Worm (Caenorhabditis elegans) whole organism, L4 larva: ENCODE data around the gene F10E9.3.

Source experiments
- D1046.2 ChIP-seq: fragments of 200-800 bp; sonication (Bioruptor generic); IDR thresholded peaks from 2 replicates; pipeline ENCODE4 v1.3.6; 2022; ENCODE audit warnings: missing genetic modification characterization, missing compliant biosample characterization
- F10B5.3 ChIP-seq: sonication (generic microtip); optimal IDR thresholded peaks from 2 replicates; lab custom pipeline; 2016; ENCODE audit warnings: mild to moderate bottlenecking, missing genetic modification characterization, missing compliant biosample characterization
- F26F4.8 ChIP-seq: fragments of 200-800 bp; sonication (Bioruptor generic); conservative IDR thresholded peaks from 2 replicates; pipeline ENCODE4 v1.3.6; 2022; ENCODE audit warnings: missing genetic modification characterization, missing compliant biosample characterization
- F37D6.2 ChIP-seq: sonication (generic microtip); optimal IDR thresholded peaks from 2 replicates; lab custom pipeline; 2016; ENCODE audit warnings: mild to moderate bottlenecking, missing genetic modification characterization, missing compliant biosample characterization
- F44E2.7 ChIP-seq: fragments of 200-800 bp; sonication (Bioruptor generic); IDR thresholded peaks from 2 replicates; pipeline ENCODE4 v2.1.2; 2022; ENCODE audit warnings: missing genetic modification characterization, missing compliant biosample characterization
- F49E8.2 ChIP-seq: sonication (generic microtip); optimal IDR thresholded peaks from 2 replicates; lab custom pipeline; 2016; ENCODE audit warnings: missing compliant biosample characterization, mild to moderate bottlenecking, missing genetic modification characterization, borderline replicate concordance
- Y105C5A.15 ChIP-seq: fragments of 200-800 bp; sonication (Bioruptor generic); IDR thresholded peaks from 2 replicates; pipeline ENCODE4 v1.3.6; 2022; ENCODE audit warnings: missing genetic modification characterization, missing compliant biosample characterization
- ZK337.2 ChIP-seq: fragments of 200-800 bp; sonication (Bioruptor generic); IDR thresholded peaks from 2 replicates; pipeline ENCODE4 v1.3.6; 2022; ENCODE audit warnings: missing genetic modification reagents, missing genetic modification characterization, missing compliant biosample characterization
- ZK546.5 ChIP-seq, 2 experiments: sonication (generic microtip); optimal IDR thresholded peaks; 2 replicates each; lab custom pipeline; 2017; ENCODE audit warnings: missing biosample characterization in 2 of 2, missing genetic modification characterization in 2 of 2
- aha-1 ChIP-seq: fragments of 150-350 bp; peaks from one replicate; lab custom pipeline; 2014; ENCODE audit warnings: missing biosample characterization, missing genetic modification characterization
- ama-1 ChIP-seq: fragments of 150-350 bp; optimal IDR thresholded peaks from 2 replicates; lab custom pipeline; 2014; ENCODE audit warnings: inconsistent platforms, mixed read lengths
- attf-4 ChIP-seq: sonication (generic microtip); optimal IDR thresholded peaks from 3 replicates; lab custom pipeline; 2017; ENCODE audit warnings: missing biosample characterization, missing genetic modification characterization
- ceh-28 ChIP-seq: fragments of 150-350 bp; optimal IDR thresholded peaks from 2 replicates; lab custom pipeline; 2014; ENCODE audit warnings: missing biosample characterization, missing genetic modification reagents, missing genetic modification characterization
- ceh-44 ChIP-seq: fragments of 200-800 bp; sonication (Bioruptor generic); IDR thresholded peaks from 2 replicates; pipeline ENCODE4 v1.3.6; 2022; ENCODE audit warnings: missing genetic modification reagents, missing genetic modification characterization, missing compliant biosample characterization
- ceh-82 ChIP-seq: sonication (generic microtip); optimal IDR thresholded peaks from 2 replicates; lab custom pipeline; 2017; ENCODE audit warnings: missing biosample characterization, missing genetic modification characterization
- daf-12 ChIP-seq: fragments of 150-350 bp; optimal IDR thresholded peaks from 2 replicates; lab custom pipeline; 2014; ENCODE audit warnings: missing biosample characterization, missing genetic modification reagents, missing genetic modification characterization
- daf-16 ChIP-seq, 3 experiments: sonication (generic microtip); optimal IDR thresholded peaks; 2 replicates each; lab custom pipeline; 2016 to 2017; ENCODE audit warnings: missing genetic modification characterization in 3 of 3, missing genetic modification reagents in 3 of 3, mild to moderate bottlenecking in 2 of 3, missing compliant biosample characterization in 2 of 3, missing biosample characterization in 1 of 3, moderate library complexity in 1 of 3
- daf-19 ChIP-seq: fragments of 200-800 bp; sonication (Bioruptor generic); conservative IDR thresholded peaks from 2 replicates; pipeline ENCODE4 v1.3.6; 2022; ENCODE audit warnings: missing genetic modification characterization, missing compliant biosample characterization
- daf-8 ChIP-seq: fragments of 200-800 bp; sonication (Bioruptor generic); IDR thresholded peaks from 2 replicates; pipeline ENCODE4 v1.3.6; 2022; ENCODE audit warnings: missing genetic modification characterization, missing compliant biosample characterization
- dmd-6 ChIP-seq: fragments of 200-800 bp; sonication (Bioruptor generic); IDR thresholded peaks from 2 replicates; pipeline ENCODE4 v1.3.6; 2022; ENCODE audit warnings: missing genetic modification reagents, missing genetic modification characterization, missing compliant biosample characterization
- dmd-9 ChIP-seq: fragments of 200-800 bp; sonication (Bioruptor generic); IDR thresholded peaks from 2 replicates; pipeline ENCODE4 v1.3.6; 2022; ENCODE audit warnings: missing genetic modification reagents, missing genetic modification characterization, missing compliant biosample characterization
- dve-1 ChIP-seq: sonication (generic microtip); optimal IDR thresholded peaks from 2 replicates; lab custom pipeline; 2017; ENCODE audit warnings: antibody characterized with exemption, mild to moderate bottlenecking, missing genetic modification characterization, missing compliant biosample characterization; ENCODE audit not compliant: insufficient read depth
- fkh-10 ChIP-seq: fragments of 150-350 bp; optimal IDR thresholded peaks from 2 replicates; lab custom pipeline; 2014; ENCODE audit warnings: missing biosample characterization, missing genetic modification reagents, missing genetic modification characterization
- gei-8 ChIP-seq: fragments of 200-800 bp; sonication (Bioruptor generic); optimal IDR thresholded peaks from 2 replicates; lab custom pipeline; 2018; ENCODE audit warnings: mild to moderate bottlenecking, missing genetic modification characterization, missing compliant biosample characterization
- hif-1 ChIP-seq, 2 experiments: sonication (generic microtip); optimal IDR thresholded peaks; 2 replicates each; lab custom pipeline; 2016 to 2017; ENCODE audit warnings: missing compliant biosample characterization in 2 of 2, missing genetic modification characterization in 2 of 2, missing genetic modification reagents in 2 of 2, missing genotype in 2 of 2, mild to moderate bottlenecking in 1 of 2
- hmg-1.1 ChIP-seq: fragments of 200-800 bp; sonication (Bioruptor generic); IDR thresholded peaks from 2 replicates; pipeline ENCODE4 v1.3.6; 2022; ENCODE audit warnings: missing genetic modification reagents, missing genetic modification characterization, missing compliant biosample characterization
- jun-1 ChIP-seq: fragments of 150-350 bp; optimal IDR thresholded peaks from 2 replicates; lab custom pipeline; 2014; ENCODE audit warnings: missing biosample characterization, missing genetic modification reagents, missing genetic modification characterization
- lim-7 ChIP-seq: fragments of 200-800 bp; sonication (Bioruptor generic); IDR thresholded peaks from 2 replicates; pipeline ENCODE4 v1.3.6; 2022; ENCODE audit warnings: missing genetic modification characterization, missing compliant biosample characterization
- lin-1 ChIP-seq: fragments of 200-800 bp; sonication (Bioruptor generic); IDR thresholded peaks from 2 replicates; pipeline ENCODE4 v1.3.6; 2022; ENCODE audit warnings: missing genetic modification reagents, missing genetic modification characterization, missing compliant biosample characterization
- lin-29 ChIP-seq: fragments of 200-800 bp; sonication (Bioruptor generic); IDR thresholded peaks from 2 replicates; pipeline ENCODE4 v1.3.6; 2022; ENCODE audit warnings: missing genetic modification reagents, missing genetic modification characterization, missing compliant biosample characterization
- lin-38 ChIP-seq: fragments of 200-800 bp; sonication (Bioruptor generic); IDR thresholded peaks from 2 replicates; pipeline ENCODE4 v1.3.6; 2022; ENCODE audit warnings: missing genetic modification reagents, missing genetic modification characterization, missing compliant biosample characterization
- lin-39 ChIP-seq: fragments of 150-350 bp; optimal IDR thresholded peaks from 2 replicates; lab custom pipeline; 2014; ENCODE audit warnings: missing biosample characterization, missing genetic modification reagents, missing genetic modification characterization
- madf-9 ChIP-seq: fragments of 200-800 bp; sonication (Bioruptor generic); conservative IDR thresholded peaks from 2 replicates; pipeline ENCODE4 v1.3.6; 2022; ENCODE audit warnings: missing genetic modification reagents, missing genetic modification characterization, missing compliant biosample characterization
- mes-2 ChIP-seq: sonication (generic microtip); optimal IDR thresholded peaks from 2 replicates; lab custom pipeline; 2016; ENCODE audit warnings: missing genotype, mild to moderate bottlenecking, missing genetic modification characterization, missing compliant biosample characterization; ENCODE audit not compliant: poor library complexity, severe bottlenecking
- mxl-3 ChIP-seq: fragments of 200-800 bp; sonication (Bioruptor generic); optimal IDR thresholded peaks from 2 replicates; lab custom pipeline; 2018; ENCODE audit warnings: mild to moderate bottlenecking, missing genetic modification characterization, missing compliant biosample characterization
- nhr-11 ChIP-seq: fragments of 150-350 bp; optimal IDR thresholded peaks from 2 replicates; lab custom pipeline; 2014; ENCODE audit warnings: missing biosample characterization, missing genetic modification characterization
- nhr-111 ChIP-seq: fragments of 200-800 bp; sonication (Bioruptor generic); optimal IDR thresholded peaks from 2 replicates; lab custom pipeline; 2018; ENCODE audit warnings: mild to moderate bottlenecking, missing genetic modification characterization, missing compliant biosample characterization
- nhr-41 ChIP-seq: fragments of 200-800 bp; sonication (Bioruptor generic); IDR thresholded peaks from 2 replicates; pipeline ENCODE4 v1.3.6; 2022; ENCODE audit warnings: missing genetic modification reagents, missing genetic modification characterization, missing compliant biosample characterization
- nhr-6 ChIP-seq: fragments of 150-350 bp; optimal IDR thresholded peaks from 2 replicates; lab custom pipeline; 2014; ENCODE audit warnings: missing biosample characterization, missing genetic modification characterization
- pha-4 ChIP-seq, 2 experiments: fragments of 150-350 bp in 1 of 2; fragments of 200-800 bp in 1 of 2; sonication (Bioruptor generic) in 1 of 2; IDR thresholded peaks in 1 of 2; optimal IDR thresholded peaks in 1 of 2; 2 replicates each; pipeline versions ENCODE4 v1.3.6 to Lab custom; 2014 to 2022; ENCODE audit warnings: missing genetic modification characterization in 2 of 2, missing genetic modification reagents in 2 of 2, missing biosample characterization in 1 of 2, missing compliant biosample characterization in 1 of 2
- pqm-1 ChIP-seq: sonication (generic microtip); optimal IDR thresholded peaks from 2 replicates; lab custom pipeline; 2017; ENCODE audit warnings: missing biosample characterization, missing genetic modification characterization
- saeg-2 ChIP-seq: fragments of 200-800 bp; sonication (Bioruptor generic); IDR thresholded peaks from 2 replicates; pipeline ENCODE4 v1.3.6; 2022; ENCODE audit warnings: missing genetic modification reagents, missing genetic modification characterization, missing compliant biosample characterization
- sdz-12 ChIP-seq: fragments of 200-800 bp; sonication (Bioruptor generic); optimal IDR thresholded peaks from 2 replicates; lab custom pipeline; 2018; ENCODE audit warnings: mild to moderate bottlenecking, missing genetic modification characterization, missing compliant biosample characterization
- spr-1 ChIP-seq: sonication (generic microtip); optimal IDR thresholded peaks from 2 replicates; lab custom pipeline; 2016; ENCODE audit warnings: mild to moderate bottlenecking, missing genetic modification characterization, missing compliant biosample characterization
- unc-130 ChIP-seq: sonication (generic microtip); optimal IDR thresholded peaks from 2 replicates; lab custom pipeline; 2016; ENCODE audit warnings: missing genetic modification reagents, missing genetic modification characterization, missing compliant biosample characterization
- unc-39 ChIP-seq: sonication (generic microtip); optimal IDR thresholded peaks from 2 replicates; lab custom pipeline; 2017; ENCODE audit warnings: missing biosample characterization, missing genetic modification characterization
- unc-62 ChIP-seq, 3 experiments: fragments of 150-350 bp in 1 of 3; sonication (generic microtip); optimal IDR thresholded peaks in 2 of 3; peaks in 1 of 3; 1 replicate in 1 of 3; 2 replicates in 2 of 3; lab custom pipeline; 2014 to 2017; ENCODE audit warnings: missing biosample characterization in 3 of 3, missing genetic modification characterization in 3 of 3, missing genetic modification reagents in 3 of 3, missing genotype in 1 of 3
- zag-1 ChIP-seq: fragments of 150-350 bp; optimal IDR thresholded peaks from 2 replicates; lab custom pipeline; 2014; ENCODE audit warnings: missing biosample characterization, missing genetic modification characterization
- zfp-2 ChIP-seq: sonication (generic microtip); optimal IDR thresholded peaks from 2 replicates; lab custom pipeline; 2016; ENCODE audit warnings: mild to moderate bottlenecking, missing genetic modification characterization, missing compliant biosample characterization
- zip-11 ChIP-seq: fragments of 200-800 bp; sonication (Bioruptor generic); IDR thresholded peaks from 2 replicates; pipeline ENCODE4 v1.3.6; 2022; ENCODE audit warnings: missing genetic modification characterization, missing compliant biosample characterization

The F10E9.3 gene

DNA sequence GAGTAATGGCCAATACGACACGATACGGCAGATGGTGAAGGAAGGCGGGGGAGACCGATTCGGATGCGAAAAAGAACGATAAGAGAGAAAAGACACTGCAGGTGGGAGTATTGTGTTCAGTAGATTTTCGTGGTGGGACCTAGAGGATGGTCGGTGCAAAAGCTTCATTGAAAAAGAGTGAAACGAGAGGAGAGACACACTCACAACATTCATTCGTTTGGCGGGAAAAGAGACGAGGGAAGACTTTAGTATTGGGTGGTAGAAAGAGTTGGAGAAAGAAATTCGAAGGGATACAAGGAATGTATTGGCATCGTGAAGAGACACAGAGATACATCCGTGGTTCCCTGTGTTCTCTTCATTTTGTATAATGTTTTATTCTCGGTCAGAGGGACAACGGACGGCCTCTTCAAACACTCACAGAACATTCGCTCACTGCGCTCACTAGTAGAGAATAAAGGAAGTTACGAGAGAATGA lies 45.6 kb downstream of the F10E9.3 start (continued):
- no peak for TF ChIP-seq nhr-41 (GFP tag; lab: Robert Waterston, UW)
- TF ChIP-seq gei-8 (GFP tag; lab: Kevin White, UChicago), result no peak
- peak; percentile 83 for TF ChIP-seq dve-1 (tag; lab: Kevin White, UChicago)
- peak; percentile 49; the same call in 1 of the 2 replicates for TF ChIP-seq lim-7 (GFP tag; lab: Robert Waterston, UW)
- TF ChIP-seq pha-4 (GFP tag; IDR thresholded peaks at IDR 0.05; lab: Robert Waterston, UW), result no peak
- TF ChIP-seq pha-4 (tag; optimal IDR thresholded peaks at IDR 0.05; lab: Kevin White, UChicago), result peak; percentile 43
- no peak for TF ChIP-seq F10B5.3
- no peak for TF ChIP-seq daf-12 (tag; lab: Kevin White, UChicago)
- TF ChIP-seq F37D6.2, result peak; percentile 50
- TF ChIP-seq zag-1 (tag; lab: Kevin White, UChicago), result no peak
- TF ChIP-seq dmd-6 (GFP tag; lab: Robert Waterston, UW), result peak; percentile 53; the same call in 1 of the 2 replicates
- TF ChIP-seq zfp-2 (tag; lab: Kevin White, UChicago), result no peak
- TF ChIP-seq F26F4.8 (GFP tag; lab: Robert Waterston, UW), result no peak
- peak; percentile 71 for TF ChIP-seq mxl-3 (GFP tag; lab: Kevin White, UChicago)
- no peak for TF ChIP-seq daf-19 (GFP tag; lab: Robert Waterston, UW)
- TF ChIP-seq F44E2.7 (GFP tag; lab: Robert Waterston, UW), result no peak
- TF ChIP-seq aha-1 (tag; lab: Kevin White, UChicago), result peak; percentile 86
- no peak for TF ChIP-seq attf-4 (tag; lab: Kevin White, UChicago)
- no peak for TF ChIP-seq lin-39 (tag; lab: Kevin White, UChicago)
- no peak for TF ChIP-seq zip-11
- TF ChIP-seq daf-8 (GFP tag; lab: Robert Waterston, UW), result no peak
- TF ChIP-seq saeg-2 (GFP tag; lab: Robert Waterston, UW), result no peak
- TF ChIP-seq dmd-9 (GFP tag; lab: Robert Waterston, UW), result no peak
- TF ChIP-seq ama-1 (lab: Kevin White, UChicago), result peak; percentile 43
- no peak for TF ChIP-seq unc-130 (GFP tag; lab: Kevin White, UChicago)
- no peak for TF ChIP-seq ZK337.2 (GFP tag; lab: Robert Waterston, UW)
- peak in 1 of 2 experiments; percentile 49 for TF ChIP-seq hif-1 (tag; optimal IDR thresholded peaks at IDR 0.05; lab: Kevin White, UChicago)
- TF ChIP-seq Y105C5A.15 (GFP tag; lab: Robert Waterston, UW), result no peak
- no peak for TF ChIP-seq lin-29 (GFP tag; lab: Robert Waterston, UW)
- no peak for TF ChIP-seq D1046.2 (GFP tag; lab: Robert Waterston, UW)
- no peak for TF ChIP-seq spr-1 (tag; lab: Kevin White, UChicago)
- TF ChIP-seq nhr-111 (GFP tag; lab: Kevin White, UChicago), result no peak
- no peak for TF ChIP-seq lin-1 (GFP tag; lab: Robert Waterston, UW)
- TF ChIP-seq unc-62 (GFP tag; optimal IDR thresholded peaks at IDR 0.05 in 1 of 2; lab: Kevin White, UChicago), result no peak
- no peak for TF ChIP-seq unc-62 (tag; optimal IDR thresholded peaks at IDR 0.05; lab: Kevin White, UChicago)
- no peak for TF ChIP-seq jun-1 (tag; lab: Kevin White, UChicago)
- no peak for TF ChIP-seq sdz-12 (GFP tag; lab: Kevin White, UChicago)
- TF ChIP-seq pqm-1 (tag; lab: Kevin White, UChicago), result peak; percentile 3
- no peak for TF ChIP-seq ceh-82 (tag; lab: Kevin White, UChicago)
- peak; percentile 1 for TF ChIP-seq mes-2 (tag; lab: Kevin White, UChicago)
- no peak for TF ChIP-seq ceh-28 (tag; lab: Kevin White, UChicago)
- TF ChIP-seq daf-16 (GFP tag; optimal IDR thresholded peaks at IDR 0.05; lab: Kevin White, UChicago), result peak in 1 of 2 experiments; percentile 28
- peak; percentile 15 for TF ChIP-seq daf-16 (tag; optimal IDR thresholded peaks at IDR 0.05; lab: Kevin White, UChicago)
- TF ChIP-seq lin-38, result peak; percentile 68
- peak; percentile 84 for TF ChIP-seq hmg-1.1 (GFP tag; lab: Robert Waterston, UW)
- TF ChIP-seq fkh-10, result peak; percentile 33
- TF ChIP-seq F49E8.2, result no peak
- TF ChIP-seq ZK546.5 (tag; optimal IDR thresholded peaks at IDR 0.05; lab: Kevin White, UChicago), result no peak
- TF ChIP-seq nhr-6 (tag; lab: Kevin White, UChicago), result peak; percentile 64
- TF ChIP-seq nhr-11 (tag; lab: Kevin White, UChicago), result peak; percentile 86
- TF ChIP-seq ceh-44 (GFP tag; lab: Robert Waterston, UW), result no peak
- TF ChIP-seq unc-39 (tag; lab: Kevin White, UChicago), result no peak
- no peak for TF ChIP-seq madf-9
